Worm (Caenorhabditis elegans): ENCODE results near the gene Y54G9A.7.

Gene Y54G9A.7

ce11 chrII:13752016-13752415, 26.4 kb upstream of the Y54G9A.7 start, which contains the start of gene arrd-14 (continued):
- no peak for TF ChIP-seq nhr-11 (tag; optimal IDR thresholded peaks at IDR 0.05)

DNA sequence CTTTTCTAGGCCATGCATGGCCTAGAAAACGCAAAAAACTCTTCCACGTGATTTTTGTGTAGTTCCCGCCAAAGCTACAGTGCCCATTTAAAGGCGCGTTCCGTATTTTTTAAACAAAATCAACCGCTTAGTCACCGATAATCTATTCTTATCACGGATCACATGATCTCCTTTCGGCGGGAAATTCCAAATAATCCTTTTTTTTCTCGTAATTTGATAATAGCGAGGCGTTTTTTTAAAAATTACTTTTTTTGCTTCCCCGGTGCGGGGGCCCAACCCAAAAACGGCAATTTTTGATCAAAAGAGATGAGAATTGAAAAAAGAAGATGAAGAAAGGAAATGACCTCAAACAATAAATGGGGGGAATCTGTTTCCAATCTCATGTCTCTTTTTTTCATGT, 25.4 kb upstream of the Y54G9A.7 start:
- no peak for TF ChIP-seq ZK337.2 (GFP tag; IDR thresholded peaks at IDR 0.05)
- TF ChIP-seq mxl-2 (GFP tag; conservative IDR thresholded peaks at IDR 0.05), result no peak
- peak; percentile 13 for TF ChIP-seq nhr-28 (tag; optimal IDR thresholded peaks at IDR 0.05)
- peak in 1 of 2 experiments; percentile 11 for TF ChIP-seq mdl-1 (tag; optimal IDR thresholded peaks at IDR 0.05)
- TF ChIP-seq unc-62 (GFP tag; optimal IDR thresholded peaks at IDR 0.05 in 1 of 2), result no peak
- TF ChIP-seq unc-62 (tag; optimal IDR thresholded peaks at IDR 0.05), result no peak
- TF ChIP-seq tag-97 (GFP tag; IDR thresholded peaks at IDR 0.05), result no peak
- no peak for TF ChIP-seq saeg-2 (GFP tag; IDR thresholded peaks at IDR 0.05)
- no peak for TF ChIP-seq nhr-102 (tag; optimal IDR thresholded peaks at IDR 0.05)
- no peak for TF ChIP-seq Y5F2A.4 (GFP tag; optimal IDR thresholded peaks at IDR 0.05)
- TF ChIP-seq tra-1 (GFP tag; IDR thresholded peaks at IDR 0.05), result 0 out of 2 replicates have a peak, but pooled peaks have one; percentile 27
- TF ChIP-seq aha-1 (tag), result no peak
- no peak for TF ChIP-seq ztf-7 (tag; optimal IDR thresholded peaks at IDR 0.05)
- no peak for TF ChIP-seq hif-1 (tag; optimal IDR thresholded peaks at IDR 0.05)
- no peak for TF ChIP-seq php-3 (GFP tag; IDR thresholded peaks at IDR 0.05)
- TF ChIP-seq mes-2 (tag; optimal IDR thresholded peaks at IDR 0.05; ENCODE audit: poor library complexity, severe bottlenecking), result no peak

- TF ChIP-seq unc-62 (GFP tag; optimal IDR thresholded peaks at IDR 0.05 in 1 of 2) (peak in 1 of 2 experiments; percentile 34), unc-62 (tag; optimal IDR thresholded peaks at IDR 0.05) (no peak), arid-1 (GFP tag; conservative IDR thresholded peaks at IDR 0.05) (no peak), aha-1 (tag) (peak; percentile 83), dmd-8 (GFP tag; IDR thresholded peaks at IDR 0.05) (no peak), pha-4 (GFP tag; IDR thresholded peaks at IDR 0.05) (no peak), pha-4 (tag; optimal IDR thresholded peaks at IDR 0.05) (no peak), ztf-7 (tag; optimal IDR thresholded peaks at IDR 0.05) (no peak), F37D6.2 (tag; optimal IDR thresholded peaks at IDR 0.05) (no peak)
Measured at ce11 chrII:13750128-13750527, 24.5 kb upstream of the Y54G9A.7 start.

ce11 chrII:13741449-13741848, 15.8 kb upstream of the Y54G9A.7 start, which contains the start of gene mig-14:
TSS of gene mig-14 (plus strand) at chrII:13741738.
- TF ChIP-seq aha-1 (tag) (peak; percentile 20), egl-27 (tag; optimal IDR thresholded peaks at IDR 0.05) (no peak), D1046.2 (GFP tag; IDR thresholded peaks at IDR 0.05) (no peak)

- TF ChIP-seq hlh-30 (tag; optimal IDR thresholded peaks at IDR 0.05; ENCODE audit: insufficient read depth) (no peak), aha-1 (tag) (peak; percentile 83)
Measured at ce11 chrII:13739423-13739822, 13.8 kb upstream of the Y54G9A.7 start.

DNA sequence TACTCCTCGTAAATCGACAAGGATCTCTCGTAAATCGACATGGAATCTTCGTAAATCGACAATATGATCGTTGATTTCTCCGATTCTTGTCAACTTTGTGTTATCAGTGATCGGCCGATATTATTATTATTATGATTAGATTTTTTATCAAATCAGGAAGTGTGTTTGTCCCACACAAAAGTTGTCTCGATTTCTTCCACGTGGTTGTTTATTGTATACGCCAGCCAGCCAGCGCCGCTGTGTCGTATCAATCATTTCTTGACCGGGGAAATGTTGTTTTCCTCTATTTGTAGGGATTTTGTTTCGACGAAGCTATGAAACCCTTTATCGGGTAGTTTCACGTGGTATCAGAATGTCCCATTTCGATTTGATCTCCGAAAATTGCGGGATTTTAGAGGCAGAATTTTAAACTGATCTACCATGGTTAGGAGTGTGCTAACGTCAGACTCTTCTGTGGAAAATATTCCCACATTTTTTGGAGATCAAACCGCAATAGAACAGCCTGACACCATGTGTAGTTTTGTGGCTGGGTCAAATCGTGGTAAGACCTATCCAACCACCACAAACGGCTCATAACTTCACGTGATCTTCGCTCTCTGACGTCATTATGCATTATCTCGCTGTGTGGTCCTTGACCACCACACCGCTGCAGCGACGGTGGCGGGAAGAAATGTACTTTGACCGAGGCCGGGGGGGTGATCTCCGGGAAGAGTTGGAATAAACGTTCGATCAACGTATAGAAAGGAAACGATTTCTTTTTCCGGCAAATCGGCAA, 12.3 kb upstream of the Y54G9A.7 start:
- TF ChIP-seq ceh-82 (tag; optimal IDR thresholded peaks at IDR 0.05), result no peak
- TF ChIP-seq hif-1 (tag; optimal IDR thresholded peaks at IDR 0.05), result peak in 1 of 2 experiments; percentile 22
- no peak for TF ChIP-seq zfp-3 (GFP tag; conservative IDR thresholded peaks at IDR 0.05)
- no peak for TF ChIP-seq D1046.2 (GFP tag; IDR thresholded peaks at IDR 0.05)
- no peak for TF ChIP-seq arid-1 (GFP tag; conservative IDR thresholded peaks at IDR 0.05)
- no peak for TF ChIP-seq daf-19 (GFP tag; conservative IDR thresholded peaks at IDR 0.05)
- TF ChIP-seq ztf-7 (tag; optimal IDR thresholded peaks at IDR 0.05), result no peak
- no peak for TF ChIP-seq R02D3.7 (tag; optimal IDR thresholded peaks at IDR 0.05)
- TF ChIP-seq vab-7 (GFP tag; IDR thresholded peaks at IDR 0.05), result no peak
- peak; percentile 29 for TF ChIP-seq mes-2 (tag; optimal IDR thresholded peaks at IDR 0.05; ENCODE audit: poor library complexity, severe bottlenecking)
- no peak for TF ChIP-seq hmg-1.1 (GFP tag; IDR thresholded peaks at IDR 0.05)
- no peak for TF ChIP-seq ceh-20 (GFP tag; IDR thresholded peaks at IDR 0.05)
- no peak for TF ChIP-seq dmd-8 (GFP tag; IDR thresholded peaks at IDR 0.05)
- TF ChIP-seq egl-43 (GFP tag; IDR thresholded peaks at IDR 0.05), result no peak
- TF ChIP-seq nhr-25 (tag; optimal IDR thresholded peaks at IDR 0.05; ENCODE audit: borderline replicate concordance, insufficient read depth), result no peak
- TF ChIP-seq spr-1 (tag; optimal IDR thresholded peaks at IDR 0.05), result no peak
- TF ChIP-seq F49E8.2 (tag; optimal IDR thresholded peaks at IDR 0.05; ENCODE audit: borderline replicate concordance), result no peak
- TF ChIP-seq mdl-1 (tag; optimal IDR thresholded peaks at IDR 0.05), result peak in 1 of 2 experiments; percentile 68
- no peak for TF ChIP-seq cey-2 (tag; optimal IDR thresholded peaks at IDR 0.05; ENCODE audit: borderline replicate concordance, insufficient read depth)
- no peak for TF ChIP-seq ceh-44 (GFP tag; IDR thresholded peaks at IDR 0.05)
- no peak for TF ChIP-seq Y75B8A.6 (GFP tag; IDR thresholded peaks at IDR 0.05)
